Worm (Caenorhabditis elegans) whole organism, L4 larva: ENCODE measurements around the gene C46C2.2.
"Not testable (repeated sequence)": the region's sequence is repeated elsewhere in the genome, so short reads cannot be mapped to it uniquely, and the experiment has no call there.

Experiments used
- F10B5.3 ChIP-seq: sonication (generic microtip); optimal IDR thresholded peaks from 2 replicates; lab custom pipeline; 2016; ENCODE audit warnings: mild to moderate bottlenecking, missing genetic modification characterization, missing compliant biosample characterization
- T20F7.1 ChIP-seq: fragments of 200-800 bp; sonication (Bioruptor generic); optimal IDR thresholded peaks from 2 replicates; lab custom pipeline; 2018; ENCODE audit warnings: mild to moderate bottlenecking, missing genetic modification characterization, missing compliant biosample characterization
- ZK337.2 ChIP-seq: fragments of 200-800 bp; sonication (Bioruptor generic); IDR thresholded peaks from 2 replicates; pipeline ENCODE4 v1.3.6; 2022; ENCODE audit warnings: missing genetic modification reagents, missing genetic modification characterization, missing compliant biosample characterization
- aha-1 ChIP-seq: fragments of 150-350 bp; peaks from one replicate; lab custom pipeline; 2014; ENCODE audit warnings: missing biosample characterization, missing genetic modification characterization
- ces-1 ChIP-seq: fragments of 150-350 bp; sonication (generic microtip); optimal IDR thresholded peaks from 4 replicates; lab custom pipeline; 2014; ENCODE audit warnings: missing biosample characterization, missing genetic modification reagents, missing genetic modification characterization
- cey-2 ChIP-seq: sonication (generic microtip); optimal IDR thresholded peaks from 3 replicates; lab custom pipeline; 2017; ENCODE audit warnings: missing genetic modification characterization, mild to moderate bottlenecking, missing compliant biosample characterization, antibody characterized with exemption, borderline replicate concordance; ENCODE audit not compliant: insufficient read depth
- ctbp-1 ChIP-seq: fragments of 200-800 bp; sonication (Bioruptor generic); IDR thresholded peaks from 2 replicates; pipeline ENCODE4 v1.3.6; 2022; ENCODE audit warnings: missing genetic modification reagents, missing genetic modification characterization, missing compliant biosample characterization
- daf-19 ChIP-seq: fragments of 200-800 bp; sonication (Bioruptor generic); conservative IDR thresholded peaks from 2 replicates; pipeline ENCODE4 v1.3.6; 2022; ENCODE audit warnings: missing genetic modification characterization, missing compliant biosample characterization
- dmd-6 ChIP-seq: fragments of 200-800 bp; sonication (Bioruptor generic); IDR thresholded peaks from 2 replicates; pipeline ENCODE4 v1.3.6; 2022; ENCODE audit warnings: missing genetic modification reagents, missing genetic modification characterization, missing compliant biosample characterization
- dpl-1 ChIP-seq: fragments of 150-350 bp; optimal IDR thresholded peaks from 2 replicates; lab custom pipeline; 2014; ENCODE audit warnings: missing biosample characterization, missing genetic modification reagents, missing genetic modification characterization
- dve-1 ChIP-seq: sonication (generic microtip); optimal IDR thresholded peaks from 2 replicates; lab custom pipeline; 2017; ENCODE audit warnings: antibody characterized with exemption, mild to moderate bottlenecking, missing genetic modification characterization, missing compliant biosample characterization; ENCODE audit not compliant: insufficient read depth
- egl-43 ChIP-seq: fragments of 200-800 bp; sonication (Bioruptor generic); IDR thresholded peaks from 2 replicates; pipeline ENCODE4 v1.3.6; 2022; ENCODE audit warnings: missing genetic modification reagents, missing genetic modification characterization, missing compliant biosample characterization
- fkh-10 ChIP-seq: fragments of 150-350 bp; optimal IDR thresholded peaks from 2 replicates; lab custom pipeline; 2014; ENCODE audit warnings: missing biosample characterization, missing genetic modification reagents, missing genetic modification characterization
- hif-1 ChIP-seq, 2 experiments: sonication (generic microtip); optimal IDR thresholded peaks; 2 replicates each; lab custom pipeline; 2016 to 2017; ENCODE audit warnings: missing compliant biosample characterization in 2 of 2, missing genetic modification characterization in 2 of 2, missing genetic modification reagents in 2 of 2, missing genotype in 2 of 2, mild to moderate bottlenecking in 1 of 2
- hlh-11 ChIP-seq: fragments of 200-800 bp; sonication (Bioruptor generic); optimal IDR thresholded peaks from 2 replicates; lab custom pipeline; 2018; ENCODE audit warnings: mild to moderate bottlenecking, missing genetic modification characterization, missing compliant biosample characterization
- hlh-30 ChIP-seq: sonication (generic microtip); optimal IDR thresholded peaks from 2 replicates; lab custom pipeline; 2017; ENCODE audit warnings: antibody characterized with exemption, mild to moderate bottlenecking, missing genetic modification characterization, missing compliant biosample characterization; ENCODE audit not compliant: insufficient read depth
- hmg-1.1 ChIP-seq: fragments of 200-800 bp; sonication (Bioruptor generic); IDR thresholded peaks from 2 replicates; pipeline ENCODE4 v1.3.6; 2022; ENCODE audit warnings: missing genetic modification reagents, missing genetic modification characterization, missing compliant biosample characterization
- lim-7 ChIP-seq: fragments of 200-800 bp; sonication (Bioruptor generic); IDR thresholded peaks from 2 replicates; pipeline ENCODE4 v1.3.6; 2022; ENCODE audit warnings: missing genetic modification characterization, missing compliant biosample characterization
- lin-1 ChIP-seq: fragments of 200-800 bp; sonication (Bioruptor generic); IDR thresholded peaks from 2 replicates; pipeline ENCODE4 v1.3.6; 2022; ENCODE audit warnings: missing genetic modification reagents, missing genetic modification characterization, missing compliant biosample characterization
- lin-13 ChIP-seq: fragments of 150-350 bp; optimal IDR thresholded peaks from 2 replicates; lab custom pipeline; 2014; ENCODE audit warnings: missing biosample characterization, missing genetic modification reagents, missing genetic modification characterization
- lin-38 ChIP-seq: fragments of 200-800 bp; sonication (Bioruptor generic); IDR thresholded peaks from 2 replicates; pipeline ENCODE4 v1.3.6; 2022; ENCODE audit warnings: missing genetic modification reagents, missing genetic modification characterization, missing compliant biosample characterization
- lsy-2 ChIP-seq, 2 experiments: fragments of 150-350 bp in 1 of 2; sonication (generic microtip) in 1 of 2; optimal IDR thresholded peaks; 2 replicates each; lab custom pipeline; 2014 to 2017; ENCODE audit warnings: missing biosample characterization in 2 of 2, missing genetic modification characterization in 2 of 2
- madf-5 ChIP-seq, 2 experiments: fragments of 200-800 bp; sonication (Bioruptor generic); IDR thresholded peaks; 2 replicates each; pipeline ENCODE4 v1.3.6; 2022; ENCODE audit warnings: missing compliant biosample characterization in 2 of 2, missing genetic modification characterization in 2 of 2
- madf-9 ChIP-seq: fragments of 200-800 bp; sonication (Bioruptor generic); conservative IDR thresholded peaks from 2 replicates; pipeline ENCODE4 v1.3.6; 2022; ENCODE audit warnings: missing genetic modification reagents, missing genetic modification characterization, missing compliant biosample characterization
- mdl-1 ChIP-seq, 2 experiments: fragments of 150-350 bp in 1 of 2; sonication (generic microtip) in 1 of 2; optimal IDR thresholded peaks; 2 replicates each; lab custom pipeline; 2014 to 2017; ENCODE audit warnings: missing biosample characterization in 2 of 2, missing genetic modification characterization in 2 of 2
- mdt-29 ChIP-seq: fragments of 200-800 bp; sonication (Bioruptor generic); IDR thresholded peaks from 2 replicates; pipeline ENCODE4 v1.3.6; 2022; ENCODE audit warnings: missing genetic modification reagents, missing genetic modification characterization, missing compliant biosample characterization
- mep-1 ChIP-seq: fragments of 150-350 bp; sonication (generic microtip); optimal IDR thresholded peaks from 3 replicates; lab custom pipeline; 2014; ENCODE audit warnings: missing biosample characterization, missing genetic modification characterization
- mes-2 ChIP-seq: sonication (generic microtip); optimal IDR thresholded peaks from 2 replicates; lab custom pipeline; 2016; ENCODE audit warnings: missing genotype, mild to moderate bottlenecking, missing genetic modification characterization, missing compliant biosample characterization; ENCODE audit not compliant: poor library complexity, severe bottlenecking
- nhr-25 ChIP-seq: sonication (generic microtip); optimal IDR thresholded peaks from 2 replicates; lab custom pipeline; 2017; ENCODE audit warnings: missing genetic modification characterization, mild to moderate bottlenecking, missing compliant biosample characterization, antibody characterized with exemption, moderate library complexity, borderline replicate concordance; ENCODE audit not compliant: insufficient read depth
- nhr-28 ChIP-seq: fragments of 150-350 bp; optimal IDR thresholded peaks from 2 replicates; lab custom pipeline; 2014; ENCODE audit warnings: missing biosample characterization, missing genetic modification characterization
- nhr-41 ChIP-seq: fragments of 200-800 bp; sonication (Bioruptor generic); IDR thresholded peaks from 2 replicates; pipeline ENCODE4 v1.3.6; 2022; ENCODE audit warnings: missing genetic modification reagents, missing genetic modification characterization, missing compliant biosample characterization
- nhr-42 ChIP-seq: fragments of 200-800 bp; sonication (Bioruptor generic); IDR thresholded peaks from 2 replicates; pipeline ENCODE4 v1.3.6; 2022; ENCODE audit warnings: missing genetic modification characterization, missing compliant biosample characterization
- pha-4 ChIP-seq, 2 experiments: fragments of 150-350 bp in 1 of 2; fragments of 200-800 bp in 1 of 2; sonication (Bioruptor generic) in 1 of 2; IDR thresholded peaks in 1 of 2; optimal IDR thresholded peaks in 1 of 2; 2 replicates each; pipeline versions ENCODE4 v1.3.6 to Lab custom; 2014 to 2022; ENCODE audit warnings: missing genetic modification characterization in 2 of 2, missing genetic modification reagents in 2 of 2, missing biosample characterization in 1 of 2, missing compliant biosample characterization in 1 of 2
- php-3 ChIP-seq: fragments of 200-800 bp; sonication (Bioruptor generic); IDR thresholded peaks from 2 replicates; pipeline ENCODE4 v1.3.6; 2022; ENCODE audit warnings: missing genetic modification reagents, missing genetic modification characterization, missing compliant biosample characterization
- pqm-1 ChIP-seq: sonication (generic microtip); optimal IDR thresholded peaks from 2 replicates; lab custom pipeline; 2017; ENCODE audit warnings: missing biosample characterization, missing genetic modification characterization
- rbr-2 ChIP-seq: sonication (generic microtip); optimal IDR thresholded peaks from 2 replicates; lab custom pipeline; 2016; ENCODE audit warnings: missing genotype, missing genetic modification characterization, missing compliant biosample characterization
- saeg-2 ChIP-seq: fragments of 200-800 bp; sonication (Bioruptor generic); IDR thresholded peaks from 2 replicates; pipeline ENCODE4 v1.3.6; 2022; ENCODE audit warnings: missing genetic modification reagents, missing genetic modification characterization, missing compliant biosample characterization
- sdz-12 ChIP-seq: fragments of 200-800 bp; sonication (Bioruptor generic); optimal IDR thresholded peaks from 2 replicates; lab custom pipeline; 2018; ENCODE audit warnings: mild to moderate bottlenecking, missing genetic modification characterization, missing compliant biosample characterization
- snpc-1.2 ChIP-seq: fragments of 200-800 bp; sonication (Bioruptor generic); IDR thresholded peaks from 2 replicates; pipeline ENCODE4 v1.3.6; 2022; ENCODE audit warnings: missing genetic modification reagents, missing genetic modification characterization, missing compliant biosample characterization
- tra-1 ChIP-seq: fragments of 200-800 bp; sonication (Bioruptor generic); IDR thresholded peaks from 2 replicates; pipeline ENCODE4 v1.3.6; 2022; ENCODE audit warnings: missing genetic modification reagents, missing genetic modification characterization, missing compliant biosample characterization
- unc-62 ChIP-seq, 3 experiments: fragments of 150-350 bp in 1 of 3; sonication (generic microtip); optimal IDR thresholded peaks in 2 of 3; peaks in 1 of 3; 1 replicate in 1 of 3; 2 replicates in 2 of 3; lab custom pipeline; 2014 to 2017; ENCODE audit warnings: missing biosample characterization in 3 of 3, missing genetic modification characterization in 3 of 3, missing genetic modification reagents in 3 of 3, missing genotype in 1 of 3
- vab-7 ChIP-seq: fragments of 200-800 bp; sonication (Bioruptor generic); IDR thresholded peaks from 2 replicates; pipeline ENCODE4 v1.3.6; 2022; ENCODE audit warnings: missing genetic modification reagents, missing genetic modification characterization, missing compliant biosample characterization
- zag-1 ChIP-seq: fragments of 150-350 bp; optimal IDR thresholded peaks from 2 replicates; lab custom pipeline; 2014; ENCODE audit warnings: missing biosample characterization, missing genetic modification characterization
- zfp-3 ChIP-seq: fragments of 200-800 bp; sonication (Bioruptor generic); conservative IDR thresholded peaks from 2 replicates; pipeline ENCODE4 v1.3.6; 2022; ENCODE audit warnings: missing genetic modification reagents, missing genetic modification characterization, missing compliant biosample characterization

The C46C2.2 gene

ce11 chrIV:9196023-9196636, 21.4 kb upstream of the C46C2.2 start (continued):
- TF ChIP-seq tra-1 (GFP tag; lab: Robert Waterston, UW) (peak; percentile 99), mdt-29 (peak; percentile 97), dve-1 (tag; lab: Kevin White, UChicago) (peak; percentile 31), daf-19 (GFP tag; lab: Robert Waterston, UW) (peak; percentile 94), madf-9 (GFP tag; lab: Robert Waterston, UW) (peak; percentile 95), snpc-1.2 (peak; percentile 99), lin-38 (GFP tag; lab: Robert Waterston, UW) (peak; percentile 97), mes-2 (tag; lab: Kevin White, UChicago) (peak; percentile 81), ZK337.2 (GFP tag; lab: Robert Waterston, UW) (peak; percentile 96), pha-4 (GFP tag; IDR thresholded peaks at IDR 0.05; lab: Robert Waterston, UW) (peak; percentile 93)
- TF ChIP-seq pha-4 (tag; optimal IDR thresholded peaks at IDR 0.05; lab: Kevin White, UChicago), result not testable (repeated sequence)

- TF ChIP-seq F10B5.3 (tag; lab: Kevin White, UChicago) (no peak), php-3 (0 out of 2 replicates have a peak, but pooled peaks have one; percentile 30), lim-7 (GFP tag; lab: Robert Waterston, UW) (0 out of 2 replicates have a peak, but pooled peaks have one; percentile 5), fkh-10 (peak; percentile 5), hlh-30 (tag; lab: Kevin White, UChicago) (peak; percentile 74), hif-1 (tag; optimal IDR thresholded peaks at IDR 0.05; lab: Kevin White, UChicago) (peak in 1 of 2 experiments; percentile 69), sdz-12 (no peak), pha-4 (GFP tag; IDR thresholded peaks at IDR 0.05; lab: Robert Waterston, UW) (peak; percentile 60), pha-4 (tag; optimal IDR thresholded peaks at IDR 0.05; lab: Kevin White, UChicago) (peak; percentile 83), ces-1 (GFP tag; lab: Kevin White, UChicago) (peak; percentile 26), hlh-11 (tag; lab: Kevin White, UChicago) (peak; percentile 67), unc-62 (GFP tag; optimal IDR thresholded peaks at IDR 0.05 in 1 of 2; lab: Kevin White, UChicago) (peak in 1 of 2 experiments; percentile 14), unc-62 (tag; optimal IDR thresholded peaks at IDR 0.05; lab: Kevin White, UChicago) (no peak), hmg-1.1 (GFP tag; lab: Robert Waterston, UW) (peak; percentile 84), nhr-28 (tag; lab: Kevin White, UChicago) (peak; percentile 18), mdl-1 (tag; optimal IDR thresholded peaks at IDR 0.05; lab: Kevin White, UChicago) (peak in 1 of 2 experiments; percentile 45), nhr-41 (GFP tag; lab: Robert Waterston, UW) (no peak), egl-43 (peak; percentile 82), madf-9 (GFP tag; lab: Robert Waterston, UW) (no peak), zag-1 (tag; lab: Kevin White, UChicago) (no peak), lsy-2 (tag; optimal IDR thresholded peaks at IDR 0.05; lab: Kevin White, UChicago) (peak in 1 of 2 experiments; percentile 63), lin-1 (peak; percentile 49; the same call in 1 of the 2 replicates), dpl-1 (GFP tag; lab: Kevin White, UChicago) (peak; percentile 37), rbr-2 (tag; lab: Kevin White, UChicago) (peak; percentile 21), mep-1 (peak; percentile 56), dmd-6 (peak; percentile 71), pqm-1 (tag; lab: Kevin White, UChicago) (no peak), tra-1 (GFP tag; lab: Robert Waterston, UW) (peak; percentile 65; the same call in 1 of the 2 replicates), saeg-2 (GFP tag; lab: Robert Waterston, UW) (0 out of 2 replicates have a peak, but pooled peaks have one; percentile 8), T20F7.1 (GFP tag; lab: Kevin White, UChicago) (no peak), madf-5 (GFP tag; IDR thresholded peaks at IDR 0.05; lab: Robert Waterston, UW) (no peak), lin-13 (GFP tag; lab: Kevin White, UChicago) (peak; percentile 23), cey-2 (tag; lab: Kevin White, UChicago) (no peak), nhr-42 (GFP tag; lab: Robert Waterston, UW) (0 out of 2 replicates have a peak, but pooled peaks have one; percentile 33), zfp-3 (GFP tag; lab: Robert Waterston, UW) (0 out of 2 replicates have a peak, but pooled peaks have one; percentile 9), nhr-25 (tag; lab: Kevin White, UChicago) (no peak), aha-1 (tag; lab: Kevin White, UChicago) (peak; percentile 97), vab-7 (GFP tag; lab: Robert Waterston, UW) (peak; percentile 52; the same call in 1 of the 2 replicates), ctbp-1 (peak; percentile 52)
These were observed 20.8 kb upstream of the C46C2.2 start for ce11 chrIV:9196755-9197154.
